Worm (Caenorhabditis elegans) whole organism, L1 larva: Measurements from ENCODE around the gene K02E2.7.

Experiments
- ceh-63 ChIP-seq: fragments of 200-800 bp; sonication (Bioruptor generic); optimal IDR thresholded peaks from 2 replicates; lab custom pipeline; 2018; ENCODE audit warnings: mild to moderate bottlenecking, missing genetic modification characterization, missing compliant biosample characterization
- ceh-82 ChIP-seq, 3 experiments: fragments of 150-350 bp in 1 of 3; sonication (generic microtip) in 2 of 3; optimal IDR thresholded peaks; 2 replicates each; lab custom pipeline; 2014 to 2017; ENCODE audit warnings: missing biosample characterization in 3 of 3, missing genetic modification characterization in 3 of 3
- ceh-90 ChIP-seq: sonication (generic microtip); optimal IDR thresholded peaks from 2 replicates; lab custom pipeline; 2016; ENCODE audit warnings: missing genetic modification characterization, missing compliant biosample characterization
- dsc-1 ChIP-seq: sonication (generic microtip); optimal IDR thresholded peaks from 2 replicates; lab custom pipeline; 2016; ENCODE audit warnings: mild to moderate bottlenecking, missing genetic modification characterization, missing compliant biosample characterization
- elt-2 ChIP-seq: sonication (generic microtip); optimal IDR thresholded peaks from 2 replicates; lab custom pipeline; 2016; ENCODE audit warnings: missing genetic modification characterization, mild to moderate bottlenecking, inconsistent platforms, missing compliant biosample characterization, missing genetic modification reagents
- fkh-10 ChIP-seq: sonication (generic microtip); optimal IDR thresholded peaks from 2 replicates; lab custom pipeline; 2017; ENCODE audit warnings: missing biosample characterization, missing genetic modification reagents, missing genetic modification characterization
- nhr-20 ChIP-seq: sonication (generic microtip); optimal IDR thresholded peaks from 2 replicates; lab custom pipeline; 2016; ENCODE audit warnings: mild to moderate bottlenecking, missing genetic modification characterization, missing compliant biosample characterization
- nhr-28 ChIP-seq: fragments of 150-350 bp; optimal IDR thresholded peaks from 2 replicates; lab custom pipeline; 2014; ENCODE audit warnings: missing biosample characterization, missing genetic modification characterization
- pqm-1 ChIP-seq: sonication (generic microtip); optimal IDR thresholded peaks from 3 replicates; lab custom pipeline; 2017; ENCODE audit warnings: missing biosample characterization, missing genetic modification characterization
- snpc-4 ChIP-seq: fragments of 150-350 bp; optimal IDR thresholded peaks from 2 replicates; lab custom pipeline; 2014; ENCODE audit warnings: missing biosample characterization, missing genetic modification characterization
- sox-4 ChIP-seq: sonication (generic microtip); optimal IDR thresholded peaks from 2 replicates; lab custom pipeline; 2016; ENCODE audit warnings: missing genetic modification characterization, missing compliant biosample characterization
- swsn-7 ChIP-seq: sonication (generic microtip); optimal IDR thresholded peaks from 2 replicates; lab custom pipeline; 2016; ENCODE audit warnings: missing genetic modification characterization, missing compliant biosample characterization
- unc-62 ChIP-seq: fragments of 150-350 bp; optimal IDR thresholded peaks from 2 replicates; lab custom pipeline; 2014; ENCODE audit warnings: missing biosample characterization, missing genetic modification reagents, missing genetic modification characterization

DNA sequence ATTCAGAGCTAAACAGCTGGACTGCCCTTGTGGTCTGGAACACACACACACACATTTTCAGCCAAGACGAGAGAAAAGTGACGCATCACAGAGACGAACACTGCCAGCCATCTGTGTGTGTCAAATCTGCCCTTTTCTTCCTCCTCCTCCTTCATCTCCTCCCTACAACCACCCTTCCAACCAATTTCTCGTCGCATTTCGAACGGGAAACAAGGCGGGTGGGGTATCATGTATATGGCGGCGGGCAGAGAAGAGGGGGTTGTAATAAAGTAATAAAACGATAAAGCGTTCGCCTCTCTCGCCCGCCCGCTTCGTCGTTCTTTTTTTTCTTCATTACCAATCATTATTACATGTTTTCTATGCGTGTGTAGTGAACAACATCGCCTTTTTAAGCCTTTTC, 23.4 kb upstream of the K02E2.7 start:
- TF ChIP-seq snpc-4 (tag; lab: Kevin White, UChicago) (no peak), unc-62 (GFP tag; lab: Kevin White, UChicago) (no peak), nhr-28 (tag; lab: Kevin White, UChicago) (no peak), ceh-82 (tag; optimal IDR thresholded peaks at IDR 0.05; lab: Kevin White, UChicago) (no peak), sox-4 (no peak), ceh-63 (GFP tag; lab: Kevin White, UChicago) (no peak), dsc-1 (tag; lab: Kevin White, UChicago) (no peak), pqm-1 (tag; lab: Kevin White, UChicago) (no peak), swsn-7 (tag; lab: Kevin White, UChicago) (no peak), fkh-10 (GFP tag; lab: Kevin White, UChicago) (no peak), nhr-20 (tag; lab: Kevin White, UChicago) (no peak), ceh-90 (tag; lab: Kevin White, UChicago) (no peak), elt-2 (no peak)
